Fruit fly (Drosophila melanogaster): Measurements from ENCODE around the gene CG43386.

Gene CG43386

dm6 chrX:9987361-9988087, 10.3 kb upstream of the CG43386 start:
- no peak for TF ChIP-seq CG17612 (GFP tag; IDR thresholded peaks at IDR 0.05)
- no peak for TF ChIP-seq chif (GFP tag; optimal IDR thresholded peaks at IDR 0.05)
- no peak for TF ChIP-seq gcm (GFP tag; optimal IDR thresholded peaks at IDR 0.05)
- no peak for TF ChIP-seq CG3726 (GFP tag; IDR thresholded peaks at IDR 0.05)
- TF ChIP-seq CG12659 (GFP tag; optimal IDR thresholded peaks at IDR 0.05), result peak; percentile 7
- no peak for TF ChIP-seq Stat92E (GFP tag; optimal IDR thresholded peaks at IDR 0.05)
- TF ChIP-seq Rx (GFP tag; IDR thresholded peaks at IDR 0.05), result no peak
- TF ChIP-seq CG15269 (tag; optimal IDR thresholded peaks at IDR 0.05), result peak; percentile 80
- TF ChIP-seq CG3163 (GFP tag; optimal IDR thresholded peaks at IDR 0.05), result no peak
- peak; percentile 30 for TF ChIP-seq CG7839 (tag; optimal IDR thresholded peaks at IDR 0.05)
- no peak for TF ChIP-seq cad (GFP tag; optimal IDR thresholded peaks at IDR 0.05)
- no peak for TF ChIP-seq CG14441 (GFP tag; IDR thresholded peaks at IDR 0.05)
- no peak for TF ChIP-seq ac (GFP tag; optimal IDR thresholded peaks at IDR 0.05)
- TF ChIP-seq CG17328 (GFP tag; IDR thresholded peaks at IDR 0.05), result no peak
- TF ChIP-seq ranshi (GFP tag; IDR thresholded peaks at IDR 0.05), result no peak
- peak; percentile 58; the same call in 2 of the 3 replicates for TF ChIP-seq row (GFP tag; IDR thresholded peaks at IDR 0.05)
- TF ChIP-seq Dek (tag; optimal IDR thresholded peaks at IDR 0.05), result no peak
- TF ChIP-seq caup (GFP tag; optimal IDR thresholded peaks at IDR 0.05; ENCODE audit: severe bottlenecking), result no peak
- no peak for TF ChIP-seq D19A (tag; optimal IDR thresholded peaks at IDR 0.05)
- no peak for TF ChIP-seq NC2β (GFP tag; optimal IDR thresholded peaks at IDR 0.05)
- TF ChIP-seq CG15514 (GFP tag; optimal IDR thresholded peaks at IDR 0.05), result peak; percentile 8
- TF ChIP-seq wdn (GFP tag; IDR thresholded peaks at IDR 0.05), result no peak
- TF ChIP-seq CG3995 (GFP tag; optimal IDR thresholded peaks at IDR 0.05), result no peak
- TF ChIP-seq gcm2 (GFP tag; optimal IDR thresholded peaks at IDR 0.05), result no peak
- TF ChIP-seq dpn (GFP tag; optimal IDR thresholded peaks at IDR 0.05), result peak in 1 of 2 experiments; percentile 35
- peak; percentile 20 for TF ChIP-seq sd (tag; optimal IDR thresholded peaks at IDR 0.05)
- no peak for TF ChIP-seq ab (GFP tag; optimal IDR thresholded peaks at IDR 0.05)
- 0 out of 2 replicates have a peak, but pooled peaks have one; percentile 18 for TF ChIP-seq E2f2 (GFP tag; IDR thresholded peaks at IDR 0.05)
- no peak for TF ChIP-seq CG11723 (GFP tag; optimal IDR thresholded peaks at IDR 0.05)
- TF ChIP-seq Atf6 (GFP tag; IDR thresholded peaks at IDR 0.05), result peak; percentile 47; the same call in 1 of the 2 replicates
- no peak for TF ChIP-seq oc (tag; optimal IDR thresholded peaks at IDR 0.05)
- TF ChIP-seq Gsc (GFP tag; IDR thresholded peaks at IDR 0.05), result no peak
- TF ChIP-seq toy (GFP tag; IDR thresholded peaks at IDR 0.05), result no peak
- no peak for TF ChIP-seq slp2 (GFP tag; optimal IDR thresholded peaks at IDR 0.05)
- 0 out of 2 replicates have a peak, but pooled peaks have one; percentile 17 for TF ChIP-seq ssp (GFP tag; IDR thresholded peaks at IDR 0.05)
- TF ChIP-seq chm (GFP tag; IDR thresholded peaks at IDR 0.05), result no peak
- TF ChIP-seq chinmo (GFP tag; IDR thresholded peaks at IDR 0.05; ENCODE audit: partially characterized antibody), result 0 out of 4 replicates have a peak, but pooled peaks have one; percentile 55
- no peak for TF ChIP-seq tna (GFP tag; IDR thresholded peaks at IDR 0.05; ENCODE audit: partially characterized antibody)
- TF ChIP-seq grau (tag; optimal IDR thresholded peaks at IDR 0.05), result peak; percentile 69
- no peak for TF ChIP-seq repo (GFP tag; optimal IDR thresholded peaks at IDR 0.05)
- peak; percentile 34 for TF ChIP-seq Hmr (GFP tag; optimal IDR thresholded peaks at IDR 0.05)
- TF ChIP-seq nom (GFP tag; optimal IDR thresholded peaks at IDR 0.05), result no peak
- TF ChIP-seq CG2678 (tag; optimal IDR thresholded peaks at IDR 0.05), result peak; percentile 45
- TF ChIP-seq Dip2 (GFP tag; IDR thresholded peaks at IDR 0.05), result no peak
- TF ChIP-seq esg (GFP tag; conservative IDR thresholded peaks at IDR 0.05), result peak; percentile 24; the same call in 1 of the 2 replicates
- TF ChIP-seq CG11696 (GFP tag; IDR thresholded peaks at IDR 0.05), result 0 out of 2 replicates have a peak, but pooled peaks have one; percentile 7
- peak; percentile 45; the same call in 1 of the 2 replicates for TF ChIP-seq CG4730 (GFP tag; IDR thresholded peaks at IDR 0.05)
- TF ChIP-seq CG18476 (GFP tag; optimal IDR thresholded peaks at IDR 0.05), result no peak
- peak; percentile 43; the same call in 1 of the 2 replicates for TF ChIP-seq lmd (GFP tag; IDR thresholded peaks at IDR 0.05)
- no peak for TF ChIP-seq CTCF (GFP tag; optimal IDR thresholded peaks at IDR 0.05)
